Worm (Caenorhabditis elegans): ENCODE results near the gene pqn-18.
A peak's percentile ranks its signal among the peaks of the same experiment; 100 is the strongest.

pqn-18 gene

ce11 chrX:12907502-12907901 is at the start of gene pqn-18:
TSS of gene pqn-18 (plus strand) at chrX:12907832.
- TF ChIP-seq nhr-80 (tag; optimal IDR thresholded peaks at IDR 0.05): peak; percentile 85
- no peak for TF ChIP-seq B0019.2 (GFP tag; conservative IDR thresholded peaks at IDR 0.05)
- no peak for TF ChIP-seq K12H6.12 (tag; optimal IDR thresholded peaks at IDR 0.05)
- no peak for TF ChIP-seq let-607 (tag; optimal IDR thresholded peaks at IDR 0.05)
- no peak for TF ChIP-seq F52B5.7 (tag; optimal IDR thresholded peaks at IDR 0.05)
- TF ChIP-seq rec-8 (tag; optimal IDR thresholded peaks at IDR 0.05): no peak
- no peak for TF ChIP-seq D2030.7 (GFP tag; IDR thresholded peaks at IDR 0.05)
- TF ChIP-seq sdz-38 (tag; optimal IDR thresholded peaks at IDR 0.05): no peak
- no peak for TF ChIP-seq cebp-1 (GFP tag; IDR thresholded peaks at IDR 0.05)
- peak; percentile 34 for TF ChIP-seq cebp-1 (tag; optimal IDR thresholded peaks at IDR 0.05)

ce11 chrX:12860711-12861287 is 46.8 kb upstream of the pqn-18 start, which contains the start of gene T14G8.3:
TSS of gene T14G8.3 (plus strand) at chrX:12861237.
- TF ChIP-seq snpc-4 (GFP tag; optimal IDR thresholded peaks at IDR 0.05) (no peak), snpc-4 (tag; optimal IDR thresholded peaks at IDR 0.05) (peak in 1 of 4 experiments; percentile 14), B0261.1 (tag; optimal IDR thresholded peaks at IDR 0.05) (no peak), efl-1 (GFP tag; optimal IDR thresholded peaks at IDR 0.05) (no peak), Y95B8A.8 (GFP tag; IDR thresholded peaks at IDR 0.05) (no peak), ceh-27 (GFP tag; optimal IDR thresholded peaks at IDR 0.05) (no peak), C17E4.6 (GFP tag; IDR thresholded peaks at IDR 0.05) (no peak), K12H6.12 (tag; optimal IDR thresholded peaks at IDR 0.05) (no peak), dpl-1 (GFP tag; optimal IDR thresholded peaks at IDR 0.05) (no peak), lsy-27 (tag; optimal IDR thresholded peaks at IDR 0.05; ENCODE audit: borderline replicate concordance, insufficient read depth) (no peak), zim-3 (tag; optimal IDR thresholded peaks at IDR 0.05) (no peak), let-607 (tag; optimal IDR thresholded peaks at IDR 0.05) (peak; percentile 96 to 98), dox-1 (GFP tag; IDR thresholded peaks at IDR 0.05) (0 out of 2 replicates have a peak, but pooled peaks have one; percentile 30), ztf-26 (tag; optimal IDR thresholded peaks at IDR 0.05) (no peak), hrde-1 (tag; optimal IDR thresholded peaks at IDR 0.05; ENCODE audit: borderline replicate concordance) (no peak), hlh-26 (GFP tag; conservative IDR thresholded peaks at IDR 0.05) (no peak), F33H1.4 (GFP tag; IDR thresholded peaks at IDR 0.05) (no peak), nhr-80 (tag; optimal IDR thresholded peaks at IDR 0.05) (peak; percentile 69), lin-40 (tag; optimal IDR thresholded peaks at IDR 0.05) (peak; percentile 44), nfyb-1 (GFP tag; IDR thresholded peaks at IDR 0.05) (no peak), madf-6 (GFP tag; IDR thresholded peaks at IDR 0.05) (no peak), lag-1 (GFP tag; IDR thresholded peaks at IDR 0.05) (no peak), B0336.3 (GFP tag; IDR thresholded peaks at IDR 0.05) (no peak), ztf-18 (tag; optimal IDR thresholded peaks at IDR 0.05) (peak; percentile 90), xnd-1 (tag; optimal IDR thresholded peaks at IDR 0.05) (no peak), attf-5 (GFP tag; optimal IDR thresholded peaks at IDR 0.05) (no peak), chd-7 (tag; optimal IDR thresholded peaks at IDR 0.05) (no peak), him-1 (tag; optimal IDR thresholded peaks at IDR 0.05) (no peak), ceh-79 (tag; optimal IDR thresholded peaks at IDR 0.05) (no peak), ztf-28 (GFP tag; IDR thresholded peaks at IDR 0.05) (no peak), unc-62 (GFP tag; optimal IDR thresholded peaks at IDR 0.05) (no peak), fkh-3 (tag; optimal IDR thresholded peaks at IDR 0.05) (no peak), let-526 (GFP tag; IDR thresholded peaks at IDR 0.05) (no peak), rec-8 (tag; optimal IDR thresholded peaks at IDR 0.05) (no peak), mel-28 (tag; optimal IDR thresholded peaks at IDR 0.05; ENCODE audit: borderline replicate concordance) (no peak), tbp1 (GFP tag; optimal IDR thresholded peaks at IDR 0.05) (peak; percentile 17)
